Worm (Caenorhabditis elegans): Measurements from ENCODE around the gene Y49E10.4.

ce11 chrIII:12333445-12333844 lies 50.2 kb downstream of the Y49E10.4 start, which contains the start of gene zip-1:
- TF ChIP-seq unc-62 (GFP tag; optimal IDR thresholded peaks at IDR 0.05) (no peak), bed-1 (GFP tag; IDR thresholded peaks at IDR 0.05) (no peak), dpl-1 (GFP tag; optimal IDR thresholded peaks at IDR 0.05) (no peak), F57C9.4 (tag; optimal IDR thresholded peaks at IDR 0.05) (no peak), mxl-1 (tag; optimal IDR thresholded peaks at IDR 0.05) (no peak), T07F8.4 (tag; optimal IDR thresholded peaks at IDR 0.05) (no peak), nfya-1 (tag; optimal IDR thresholded peaks at IDR 0.05; ENCODE audit: borderline replicate concordance, insufficient read depth) (no peak), C17E4.6 (GFP tag; IDR thresholded peaks at IDR 0.05) (no peak), F33H1.4 (GFP tag; IDR thresholded peaks at IDR 0.05) (no peak), tlf-1 (GFP tag; optimal IDR thresholded peaks at IDR 0.05) (no peak), K11D2.4 (GFP tag; IDR thresholded peaks at IDR 0.05) (no peak)
